Worm (Caenorhabditis elegans): ENCODE data around the gene nhr-162.

- TF ChIP-seq nhr-28 (tag; optimal IDR thresholded peaks at IDR 0.05) (no peak), unc-62 (GFP tag; optimal IDR thresholded peaks at IDR 0.05) (no peak), tbx-2 (tag; optimal IDR thresholded peaks at IDR 0.05) (no peak), fkh-10 (GFP tag; optimal IDR thresholded peaks at IDR 0.05) (no peak), pqm-1 (tag; optimal IDR thresholded peaks at IDR 0.05) (no peak), elt-3 (tag; optimal IDR thresholded peaks at IDR 0.05) (no peak), ceh-82 (tag; optimal IDR thresholded peaks at IDR 0.05) (no peak), unc-39 (tag; optimal IDR thresholded peaks at IDR 0.05) (no peak), nhr-11 (tag; optimal IDR thresholded peaks at IDR 0.05) (no peak), skn-1 (tag; optimal IDR thresholded peaks at IDR 0.05) (no peak), mdl-1 (tag; optimal IDR thresholded peaks at IDR 0.05) (no peak), aly-2 (tag; optimal IDR thresholded peaks at IDR 0.05) (no peak)
These were observed 41.9 kb downstream of the nhr-162 start, which contains the start of gene Y57E12B.11 for ce11 chrV:6949770-6950169.

Measured in whole organism, L3 larva.